Fruit fly (Drosophila melanogaster): Measurements from ENCODE around the gene Spn77Bc.

DNA sequence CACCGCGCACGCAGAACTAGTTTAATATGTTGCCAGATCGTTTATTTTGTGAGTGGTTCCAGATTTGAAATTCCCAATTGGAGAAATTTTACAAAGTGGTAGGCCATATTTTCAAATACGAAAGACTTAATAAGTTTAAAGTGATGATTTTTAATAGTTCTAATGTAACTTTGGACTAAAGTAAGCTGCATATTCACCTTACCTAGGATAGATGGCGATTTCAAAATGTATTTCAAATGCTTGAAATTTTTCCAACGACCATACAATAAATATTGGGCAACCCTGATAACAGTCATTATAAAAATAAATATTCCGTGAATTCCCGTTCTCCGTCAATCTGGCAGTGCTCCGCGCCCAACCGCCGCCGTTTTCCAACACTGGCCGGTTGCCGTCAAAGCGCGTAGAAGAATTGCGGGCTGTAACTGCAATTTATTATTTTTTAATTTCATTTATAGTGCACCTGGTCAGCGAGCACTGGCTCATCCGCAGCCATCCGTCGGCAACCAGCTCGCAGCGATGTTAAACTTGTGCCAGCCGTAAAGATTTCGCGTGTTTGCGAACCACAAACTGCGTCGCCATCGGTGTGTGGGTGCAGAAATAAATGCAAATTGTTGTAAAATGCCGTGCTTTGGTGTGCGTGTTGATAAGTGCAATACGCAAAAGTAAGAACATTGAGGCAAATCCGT, 33.6 kb downstream of the Spn77Bc start, which contains the start of the genes Ide and RhoBTB:
- TF ChIP-seq psq (GFP tag; optimal IDR thresholded peaks at IDR 0.05): peak; percentile 69
- peak; percentile 33 for TF ChIP-seq GATAd (GFP tag; optimal IDR thresholded peaks at IDR 0.05)
- no peak for TF ChIP-seq Mio (GFP tag; optimal IDR thresholded peaks at IDR 0.05)
- TF ChIP-seq ey (GFP tag; optimal IDR thresholded peaks at IDR 0.05): peak; percentile 86
- TF ChIP-seq pan (optimal IDR thresholded peaks at IDR 0.05): no peak
- no peak for TF ChIP-seq Myc (optimal IDR thresholded peaks at IDR 0.05)
- peak; percentile 83 for TF ChIP-seq rgr (GFP tag; optimal IDR thresholded peaks at IDR 0.05)
- no peak for TF ChIP-seq usp (GFP tag; optimal IDR thresholded peaks at IDR 0.05)
- TF ChIP-seq OdsH (GFP tag; optimal IDR thresholded peaks at IDR 0.05): peak; percentile 58
- TF ChIP-seq Sp1 (GFP tag; optimal IDR thresholded peaks at IDR 0.05): peak; percentile 77
- peak; percentile 83 for TF ChIP-seq h (GFP tag; optimal IDR thresholded peaks at IDR 0.05)

Data from whole organism, wandering third instar larva.